Worm (Caenorhabditis elegans) whole organism, L1 larva: ENCODE measurements around the gene F54H12.10.

ENCODE experiments used
- F16B12.6 ChIP-seq: fragments of 150-350 bp; optimal IDR thresholded peaks from 2 replicates; lab custom pipeline; 2014; ENCODE audit warnings: missing biosample characterization, missing genetic modification characterization
- alr-1 ChIP-seq: fragments of 200-800 bp; sonication (Bioruptor generic); optimal IDR thresholded peaks from 2 replicates; lab custom pipeline; 2018; ENCODE audit warnings: borderline replicate concordance, mild to moderate bottlenecking, missing genetic modification characterization, missing compliant biosample characterization
- aly-2 ChIP-seq: fragments of 150-350 bp; optimal IDR thresholded peaks from 2 replicates; lab custom pipeline; 2014; ENCODE audit warnings: missing biosample characterization, missing genetic modification characterization
- ceh-90 ChIP-seq: sonication (generic microtip); optimal IDR thresholded peaks from 2 replicates; lab custom pipeline; 2016; ENCODE audit warnings: missing genetic modification characterization, missing compliant biosample characterization
- ces-1 ChIP-seq: fragments of 150-350 bp; optimal IDR thresholded peaks from 2 replicates; lab custom pipeline; 2014; ENCODE audit warnings: missing biosample characterization, missing genetic modification reagents, missing genetic modification characterization
- dpl-1 ChIP-seq, 3 experiments: fragments of 150-350 bp in 2 of 3; sonication (generic microtip) in 1 of 3; optimal IDR thresholded peaks; 2 replicates each; lab custom pipeline; 2014 to 2017; ENCODE audit warnings: missing biosample characterization in 3 of 3, missing genetic modification characterization in 3 of 3, missing genetic modification reagents in 3 of 3
- dsc-1 ChIP-seq: sonication (generic microtip); optimal IDR thresholded peaks from 2 replicates; lab custom pipeline; 2016; ENCODE audit warnings: mild to moderate bottlenecking, missing genetic modification characterization, missing compliant biosample characterization
- efl-1 ChIP-seq, 4 experiments: fragments of 150-350 bp; optimal IDR thresholded peaks in 3 of 4; peaks in 1 of 4; 1 replicate in 1 of 4; 2 replicates in 3 of 4; lab custom pipeline; 2014; ENCODE audit warnings: missing biosample characterization in 2 of 4, missing genetic modification characterization in 2 of 4, missing genetic modification reagents in 2 of 4
- efl-3 ChIP-seq: fragments of 200-800 bp; sonication (Bioruptor generic); optimal IDR thresholded peaks from 2 replicates; lab custom pipeline; 2018; ENCODE audit warnings: mild to moderate bottlenecking, missing genetic modification characterization, missing compliant biosample characterization
- elt-2 ChIP-seq: sonication (generic microtip); optimal IDR thresholded peaks from 2 replicates; lab custom pipeline; 2016; ENCODE audit warnings: missing genetic modification characterization, mild to moderate bottlenecking, inconsistent platforms, missing compliant biosample characterization, missing genetic modification reagents
- elt-3 ChIP-seq, 6 experiments: fragments of 150-350 bp in 1 of 6; sonication (generic microtip); optimal IDR thresholded peaks; 2 replicates each; lab custom pipeline; 2017 to 2018; ENCODE audit warnings: missing biosample characterization in 6 of 6, missing genetic modification characterization in 6 of 6, inconsistent platforms in 1 of 6
- ets-5 ChIP-seq: fragments of 200-800 bp; sonication (Bioruptor generic); IDR thresholded peaks from 2 replicates; pipeline ENCODE4 v1.3.6; 2022; ENCODE audit warnings: missing genetic modification characterization, missing compliant biosample characterization
- fkh-4 ChIP-seq: sonication (generic microtip); optimal IDR thresholded peaks from 2 replicates; lab custom pipeline; 2016; ENCODE audit warnings: missing compliant biosample characterization, missing genetic modification characterization, borderline replicate concordance
- fos-1 ChIP-seq: fragments of 150-350 bp; optimal IDR thresholded peaks from 2 replicates; lab custom pipeline; 2014; ENCODE audit warnings: missing biosample characterization, missing genetic modification characterization
- hlh-17 ChIP-seq: fragments of 200-800 bp; sonication (Bioruptor generic); optimal IDR thresholded peaks from 2 replicates; lab custom pipeline; 2018; ENCODE audit warnings: missing genetic modification characterization, mild to moderate bottlenecking, missing compliant biosample characterization, moderate library complexity, borderline replicate concordance
- hlh-4 ChIP-seq: sonication (generic microtip); optimal IDR thresholded peaks from 2 replicates; lab custom pipeline; 2016; ENCODE audit warnings: mild to moderate bottlenecking, missing genetic modification characterization, missing compliant biosample characterization
- irx-1 ChIP-seq: sonication (generic microtip); optimal IDR thresholded peaks from 2 replicates; lab custom pipeline; 2016; ENCODE audit warnings: missing genetic modification characterization, missing compliant biosample characterization
- isw-1 ChIP-seq: fragments of 200-800 bp; sonication (Bioruptor generic); IDR thresholded peaks from 2 replicates; pipeline ENCODE4 v1.3.6; 2022; ENCODE audit warnings: missing genetic modification characterization, missing compliant biosample characterization
- lin-13 ChIP-seq: fragments of 150-350 bp; optimal IDR thresholded peaks from 2 replicates; lab custom pipeline; 2014; ENCODE audit warnings: missing biosample characterization, missing genetic modification reagents, missing genetic modification characterization
- mef-2 ChIP-seq: fragments of 150-350 bp; optimal IDR thresholded peaks from 2 replicates; lab custom pipeline; 2014; ENCODE audit warnings: missing biosample characterization, missing genetic modification characterization
- nhr-11 ChIP-seq: fragments of 150-350 bp; optimal IDR thresholded peaks from 2 replicates; lab custom pipeline; 2014; ENCODE audit warnings: missing biosample characterization, missing genetic modification characterization
- nhr-12 ChIP-seq: sonication (generic microtip); optimal IDR thresholded peaks from 2 replicates; lab custom pipeline; 2017; ENCODE audit warnings: missing biosample characterization, missing genetic modification characterization
- nhr-20 ChIP-seq: sonication (generic microtip); optimal IDR thresholded peaks from 2 replicates; lab custom pipeline; 2016; ENCODE audit warnings: mild to moderate bottlenecking, missing genetic modification characterization, missing compliant biosample characterization
- nhr-237 ChIP-seq: fragments of 150-350 bp; optimal IDR thresholded peaks from 2 replicates; lab custom pipeline; 2014; ENCODE audit warnings: missing biosample characterization, missing genetic modification characterization
- nhr-71 ChIP-seq: sonication (generic microtip); optimal IDR thresholded peaks from 2 replicates; lab custom pipeline; 2016; ENCODE audit warnings: mild to moderate bottlenecking, missing genetic modification characterization, moderate library complexity, missing compliant biosample characterization
- nhr-76 ChIP-seq: sonication (generic microtip); optimal IDR thresholded peaks from 2 replicates; lab custom pipeline; 2017; ENCODE audit warnings: missing biosample characterization, missing genetic modification characterization
- nhr-85 ChIP-seq: sonication (generic microtip); peaks from one replicate; lab custom pipeline; 2016; ENCODE audit warnings: missing genetic modification characterization, inconsistent platforms, missing compliant biosample characterization
- nhr-90 ChIP-seq: sonication (generic microtip); optimal IDR thresholded peaks from 2 replicates; lab custom pipeline; 2016; ENCODE audit warnings: mild to moderate bottlenecking, missing genetic modification characterization, missing compliant biosample characterization; ENCODE audit not compliant: poor library complexity
- sox-4 ChIP-seq: sonication (generic microtip); optimal IDR thresholded peaks from 2 replicates; lab custom pipeline; 2016; ENCODE audit warnings: missing genetic modification characterization, missing compliant biosample characterization
- sptf-1 ChIP-seq: fragments of 150-350 bp; optimal IDR thresholded peaks from 2 replicates; lab custom pipeline; 2014; ENCODE audit warnings: missing biosample characterization, missing genetic modification characterization
- sup-37 ChIP-seq: fragments of 200-800 bp; sonication (Bioruptor generic); optimal IDR thresholded peaks from 2 replicates; lab custom pipeline; 2018; ENCODE audit warnings: mild to moderate bottlenecking, missing genetic modification characterization, missing compliant biosample characterization
- swsn-7 ChIP-seq: sonication (generic microtip); optimal IDR thresholded peaks from 2 replicates; lab custom pipeline; 2016; ENCODE audit warnings: missing genetic modification characterization, missing compliant biosample characterization
- tlp-1 ChIP-seq: fragments of 150-350 bp; optimal IDR thresholded peaks from 2 replicates; lab custom pipeline; 2014; ENCODE audit warnings: missing biosample characterization, missing genetic modification characterization
- unc-30 ChIP-seq: sonication (generic microtip); optimal IDR thresholded peaks from 2 replicates; lab custom pipeline; 2017; ENCODE audit warnings: missing biosample characterization, missing genetic modification characterization
- unc-98 ChIP-seq: fragments of 200-800 bp; sonication (Bioruptor generic); IDR thresholded peaks from 2 replicates; pipeline ENCODE4 v1.3.6; 2022; ENCODE audit warnings: missing genetic modification characterization, missing compliant biosample characterization
- vab-15 ChIP-seq: sonication (generic microtip); optimal IDR thresholded peaks from 2 replicates; lab custom pipeline; 2017; ENCODE audit warnings: missing genotype, mild to moderate bottlenecking, missing genetic modification characterization, missing compliant biosample characterization
- xbp-1 ChIP-seq: sonication (generic microtip); optimal IDR thresholded peaks from 2 replicates; lab custom pipeline; 2016; ENCODE audit warnings: missing genetic modification characterization, missing compliant biosample characterization
- zag-1 ChIP-seq: fragments of 150-350 bp; optimal IDR thresholded peaks from 2 replicates; lab custom pipeline; 2014; ENCODE audit warnings: missing biosample characterization, missing genetic modification characterization
- ztf-11 ChIP-seq, 2 experiments: sonication (generic microtip); optimal IDR thresholded peaks; 2 replicates each; lab custom pipeline; 2016 to 2017; ENCODE audit warnings: missing genetic modification characterization in 2 of 2, missing biosample characterization in 1 of 2, missing compliant biosample characterization in 1 of 2

Gene F54H12.10

DNA sequence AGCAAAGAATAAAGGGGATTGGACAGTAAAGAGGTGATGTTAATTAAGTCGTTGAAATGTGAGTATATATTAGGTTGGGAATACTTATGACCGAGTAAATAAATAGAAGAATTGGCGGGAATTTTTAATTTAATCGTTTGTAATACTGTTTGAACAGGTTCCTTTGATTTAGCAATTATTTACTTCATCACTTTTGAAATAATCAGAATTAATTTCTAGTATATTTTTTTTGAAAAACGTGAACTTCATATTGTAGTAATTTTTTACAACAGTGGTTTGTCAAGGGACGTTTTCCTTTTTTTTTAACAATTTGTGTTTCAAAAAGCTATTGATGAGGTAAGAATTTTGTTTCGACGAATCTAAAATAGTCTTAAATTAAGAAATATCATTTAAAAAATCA is 36.6 kb downstream of the F54H12.10 start, which contains the start of gene C29E4.17:
TSS of gene C29E4.17 (plus strand) at position 301 of the 400 bp plus-strand sequence.
- TF ChIP-seq nhr-11 (tag; lab: Kevin White, UChicago) (no peak), alr-1 (no peak), efl-1 (optimal IDR thresholded peaks at IDR 0.05; lab: Kevin White, UChicago) (no peak), efl-1 (GFP tag; optimal IDR thresholded peaks at IDR 0.05 in 1 of 2; lab: Kevin White, UChicago) (no peak), nhr-76 (tag; lab: Kevin White, UChicago) (no peak), mef-2 (tag; lab: Kevin White, UChicago) (no peak), F16B12.6 (tag; lab: Kevin White, UChicago) (no peak), sptf-1 (tag; lab: Kevin White, UChicago) (no peak), fkh-4 (no peak), aly-2 (no peak)

DNA sequence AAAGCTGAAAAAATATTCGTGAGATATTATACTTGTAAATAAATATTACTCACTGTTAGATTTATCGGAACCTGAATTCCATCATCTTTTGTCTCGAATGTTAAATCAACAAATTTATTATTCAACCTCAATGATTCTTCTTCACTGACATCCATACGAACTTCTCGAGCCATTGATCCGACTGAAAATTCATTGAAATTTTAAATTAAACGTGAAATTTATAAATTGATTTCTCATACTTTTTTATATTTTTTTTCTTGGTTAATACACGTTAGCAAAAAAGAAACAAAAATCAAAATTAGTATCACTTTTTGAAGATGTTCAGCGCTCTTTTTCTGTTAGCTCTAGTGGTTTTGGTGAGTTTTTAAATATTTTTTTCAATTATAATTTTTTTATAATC is 38.9 kb downstream of the F54H12.10 start, which contains the start of gene C29E4.14:
TSS of gene C29E4.14 (plus strand) at position 301 of the 400 bp plus-strand sequence.
- TF ChIP-seq vab-15 (tag; lab: Kevin White, UChicago) (no peak), nhr-85 (tag; lab: Kevin White, UChicago) (no peak), nhr-12 (no peak), ceh-90 (tag; lab: Kevin White, UChicago) (no peak), sup-37 (GFP tag; lab: Kevin White, UChicago) (no peak), sptf-1 (tag; lab: Kevin White, UChicago) (no peak), elt-3 (tag; optimal IDR thresholded peaks at IDR 0.05; lab: Kevin White, UChicago) (no peak), tlp-1 (no peak), hlh-17 (GFP tag; lab: Kevin White, UChicago) (no peak), ztf-11 (tag; optimal IDR thresholded peaks at IDR 0.05; lab: Kevin White, UChicago) (no peak), xbp-1 (tag; lab: Kevin White, UChicago) (no peak), swsn-7 (tag; lab: Kevin White, UChicago) (no peak), sox-4 (tag; lab: Kevin White, UChicago) (no peak)

DNA sequence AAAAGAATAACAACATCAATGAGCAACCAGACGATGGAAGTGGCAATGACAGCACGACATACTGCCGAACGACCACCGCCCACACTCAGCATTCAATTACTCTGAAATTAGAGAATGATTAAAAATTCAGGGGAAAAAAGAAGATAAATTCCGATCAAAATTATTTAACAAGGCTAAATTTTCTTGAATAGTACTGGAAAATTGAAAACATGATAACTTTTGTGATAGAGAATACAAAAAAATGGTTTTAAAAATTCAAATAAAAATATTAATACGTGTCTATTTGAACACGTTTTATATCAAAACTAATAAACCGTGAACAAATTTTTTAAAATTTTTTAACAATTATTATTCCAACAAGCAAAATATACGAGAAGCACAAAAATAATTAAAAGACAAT is 41.1 kb downstream of the F54H12.10 start, which contains the start of gene gly-3:
TSS of gene gly-3 (minus strand) at position 101 of the 400 bp plus-strand sequence.
- TF ChIP-seq alr-1 = no peak
- TF ChIP-seq lin-13 (GFP tag; lab: Kevin White, UChicago) = no peak
- no peak for TF ChIP-seq hlh-17 (GFP tag; lab: Kevin White, UChicago)
- no peak for TF ChIP-seq nhr-237
- no peak for TF ChIP-seq ces-1 (GFP tag; lab: Kevin White, UChicago)
- no peak for TF ChIP-seq hlh-4 (tag; lab: Kevin White, UChicago)
- TF ChIP-seq fkh-4 = no peak
- no peak for TF ChIP-seq dpl-1 (GFP tag; optimal IDR thresholded peaks at IDR 0.05; lab: Kevin White, UChicago)
- no peak for TF ChIP-seq nhr-90 (tag; lab: Kevin White, UChicago)
- no peak for TF ChIP-seq zag-1
- no peak for TF ChIP-seq efl-3 (GFP tag; lab: Kevin White, UChicago)

DNA sequence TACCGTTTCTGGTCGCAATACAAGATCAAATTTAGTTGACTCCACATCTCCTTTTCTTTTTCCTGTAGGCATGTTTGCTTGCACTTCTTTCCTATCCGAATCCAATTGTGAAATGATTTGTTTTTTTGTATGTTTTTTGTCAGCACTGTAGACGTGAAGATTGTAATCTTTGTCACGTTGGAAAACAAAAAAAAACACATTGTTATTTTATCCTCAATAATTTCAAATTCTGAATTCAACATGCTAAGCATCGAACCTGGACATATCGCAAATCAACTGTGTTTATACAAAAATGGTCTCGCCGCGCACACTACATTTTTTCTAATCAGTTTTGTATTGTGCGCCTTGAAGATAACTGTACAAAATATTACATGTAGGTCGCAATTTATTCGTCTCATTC is 45.3 kb downstream of the F54H12.10 start, which contains the start of gene ZK688.12:
TSS of gene ZK688.12 (minus strand) at position 101 of the 400 bp plus-strand sequence.
- TF ChIP-seq xbp-1 (tag; lab: Kevin White, UChicago) (no peak), isw-1 (GFP tag; lab: Robert Waterston, UW) (no peak), ets-5 (GFP tag; lab: Robert Waterston, UW) (no peak), nhr-20 (tag; lab: Kevin White, UChicago) (no peak), nhr-71 (no peak), unc-98 (GFP tag; lab: Robert Waterston, UW) (no peak), efl-3 (GFP tag; lab: Kevin White, UChicago) (no peak), elt-2 (no peak), dsc-1 (tag; lab: Kevin White, UChicago) (no peak), unc-30 (tag; lab: Kevin White, UChicago) (no peak), fos-1 (tag; lab: Kevin White, UChicago) (no peak), irx-1 (tag; lab: Kevin White, UChicago) (no peak)
